Fruit fly (Drosophila melanogaster): ENCODE measurements around the gene CG42467.

DNA sequence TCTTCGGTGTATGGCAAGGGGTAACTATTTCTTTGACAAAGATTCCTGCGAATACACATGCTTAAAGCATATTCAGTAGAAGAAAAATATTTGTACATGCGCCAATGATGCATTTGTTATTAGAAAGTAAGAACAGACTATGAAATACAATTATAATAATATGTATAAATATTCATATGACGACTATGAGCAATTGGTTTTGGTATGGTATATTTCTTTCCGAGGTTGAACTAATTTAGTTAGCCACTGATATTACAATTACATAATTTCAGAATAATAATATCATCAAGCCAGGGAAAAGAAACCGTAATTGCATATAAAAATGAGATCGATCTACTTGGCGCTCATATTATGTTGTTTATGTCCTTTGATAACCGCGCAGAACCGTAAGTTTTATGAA lies 436 bp downstream of the CG42467 start, which contains the start of gene CG43145:
- TF ChIP-seq psq (GFP tag; optimal IDR thresholded peaks at IDR 0.05) (no peak), foxo (GFP tag; optimal IDR thresholded peaks at IDR 0.05) (no peak), lola (GFP tag; optimal IDR thresholded peaks at IDR 0.05) (no peak), pan (optimal IDR thresholded peaks at IDR 0.05) (no peak), tai (GFP tag; optimal IDR thresholded peaks at IDR 0.05) (no peak), usp (GFP tag; optimal IDR thresholded peaks at IDR 0.05) (no peak), fru (GFP tag; optimal IDR thresholded peaks at IDR 0.05) (no peak), HLH106 (tag; optimal IDR thresholded peaks at IDR 0.05) (no peak), Myc (optimal IDR thresholded peaks at IDR 0.05) (no peak)

Measured in whole organism, wandering third instar larva.